Fruit fly (Drosophila melanogaster) whole organism, prepupa: ENCODE measurements around the gene TMEM216.

Source experiments
- CG1621 ChIP-seq: fragments of 200-800 bp; sonication (Bioruptor generic); optimal IDR thresholded peaks from 3 replicates; lab custom pipeline; 2018; ENCODE audit warnings: missing biosample characterization, mild to moderate bottlenecking, missing genetic modification characterization
- CG3919 ChIP-seq: fragments of 200-800 bp; sonication (Bioruptor generic); optimal IDR thresholded peaks from 3 replicates; lab custom pipeline; 2016; ENCODE audit warnings: missing biosample characterization, missing genetic modification characterization
- CG7368 ChIP-seq: fragments of 200-800 bp; sonication (Bioruptor generic); optimal IDR thresholded peaks from 3 replicates; lab custom pipeline; 2016; ENCODE audit warnings: missing biosample characterization, missing genetic modification characterization
- Ets21C ChIP-seq: fragments of 200-800 bp; sonication (Bioruptor generic); optimal IDR thresholded peaks from 3 replicates; lab custom pipeline; 2016; ENCODE audit warnings: missing biosample characterization, missing genetic modification characterization
- Hr38 ChIP-seq: sonication (Bioruptor generic); optimal IDR thresholded peaks from 2 replicates; lab custom pipeline; 2016; ENCODE audit warnings: missing biosample characterization, missing genetic modification characterization
- Lpt ChIP-seq: fragments of 200-800 bp; sonication (Bioruptor generic); optimal IDR thresholded peaks from 3 replicates; lab custom pipeline; 2016; ENCODE audit warnings: missing biosample characterization, missing genetic modification characterization
- Smox ChIP-seq: fragments of 200-800 bp; sonication (Bioruptor generic); optimal IDR thresholded peaks from 3 replicates; lab custom pipeline; 2016; ENCODE audit warnings: missing biosample characterization, missing genetic modification characterization
- achi ChIP-seq: fragments of 200-800 bp; sonication (Bioruptor generic); optimal IDR thresholded peaks from 3 replicates; lab custom pipeline; 2016; ENCODE audit warnings: missing biosample characterization, missing genetic modification characterization
- acj6 ChIP-seq: fragments of 200-800 bp; sonication (Bioruptor generic); optimal IDR thresholded peaks from 3 replicates; lab custom pipeline; 2016; ENCODE audit warnings: missing biosample characterization, missing genetic modification characterization

dm6 chr3R:8694110-8694826 lies 21.8 kb upstream of the TMEM216 start:
- peak; percentile 79 for TF ChIP-seq achi (GFP tag; lab: Kevin White, UChicago)
- peak; percentile 21 for TF ChIP-seq acj6
- TF ChIP-seq CG3919 (GFP tag; lab: Kevin White, UChicago): peak; percentile 80
- TF ChIP-seq Lpt (GFP tag; lab: Kevin White, UChicago): peak; percentile 87
- TF ChIP-seq CG7368: peak; percentile 84
- TF ChIP-seq Ets21C (GFP tag; lab: Kevin White, UChicago): no peak
- no peak for TF ChIP-seq CG1621 (tag; lab: Kevin White, UChicago)
- no peak for TF ChIP-seq Hr38 (GFP tag; lab: Kevin White, UChicago)
- TF ChIP-seq Smox: no peak
